Fruit fly (Drosophila melanogaster) whole organism, embryonic: ENCODE results near the gene CG10907.
A peak's percentile ranks its signal among the peaks of the same experiment; 100 is the strongest.

Experiments used
- Atf3 ChIP-seq: fragments of 200-800 bp; sonication (Bioruptor generic); optimal IDR thresholded peaks from 3 replicates; lab custom pipeline; 2016; ENCODE audit warnings: missing biosample characterization, missing genetic modification characterization
- CG10209 ChIP-seq: fragments of 200-800 bp; sonication (Bioruptor generic); optimal IDR thresholded peaks from 3 replicates; lab custom pipeline; 2017; ENCODE audit warnings: missing biosample characterization, mild to moderate bottlenecking, missing genetic modification characterization, missing genetic modification reagents
- CG10366 ChIP-seq: fragments of 200-800 bp; sonication (Bioruptor generic); IDR thresholded peaks from 2 replicates; pipeline ENCODE4 v1.3.6; 2022; ENCODE audit warnings: missing biosample characterization, missing genetic modification characterization
- CG12299 ChIP-seq: fragments of 200-800 bp; sonication (Bioruptor generic); optimal IDR thresholded peaks from 2 replicates; lab custom pipeline; 2018; ENCODE audit warnings: missing biosample characterization, mild to moderate bottlenecking, missing genetic modification characterization
- CG14441 ChIP-seq: fragments of 200-800 bp; sonication (Bioruptor generic); IDR thresholded peaks from 2 replicates; pipeline ENCODE4 v1.3.6; 2022; ENCODE audit warnings: missing biosample characterization, missing genetic modification characterization
- CG15011 ChIP-seq: fragments of 200-800 bp; sonication (Bioruptor generic); optimal IDR thresholded peaks from 3 replicates; lab custom pipeline; 2018; ENCODE audit warnings: missing biosample characterization, mild to moderate bottlenecking, missing genetic modification characterization
- CG1602 ChIP-seq: fragments of 200-800 bp; sonication (Bioruptor generic); optimal IDR thresholded peaks from 3 replicates; lab custom pipeline; 2016; ENCODE audit warnings: missing biosample characterization, missing genetic modification characterization
- CG16863 ChIP-seq: fragments of 200-800 bp; sonication (Bioruptor generic); optimal IDR thresholded peaks from 3 replicates; lab custom pipeline; 2016; ENCODE audit warnings: missing biosample characterization, missing genetic modification characterization
- CG17186 ChIP-seq: fragments of 200-800 bp; sonication (Bioruptor generic); optimal IDR thresholded peaks from 3 replicates; lab custom pipeline; 2017; ENCODE audit warnings: missing biosample characterization, missing genetic modification reagents, missing genetic modification characterization
- CG17385 ChIP-seq: fragments of 200-800 bp; sonication (Bioruptor generic); optimal IDR thresholded peaks from 3 replicates; lab custom pipeline; 2018; ENCODE audit warnings: missing biosample characterization, mild to moderate bottlenecking, missing genetic modification characterization
- CG17802 ChIP-seq: fragments of 200-800 bp; sonication (Bioruptor generic); optimal IDR thresholded peaks from 2 replicates; lab custom pipeline; 2018; ENCODE audit warnings: missing biosample characterization, mild to moderate bottlenecking, missing genetic modification characterization, moderate library complexity
- CG17912 ChIP-seq: fragments of 200-800 bp; sonication (Bioruptor generic); optimal IDR thresholded peaks from 2 replicates; lab custom pipeline; 2018; ENCODE audit warnings: missing biosample characterization, mild to moderate bottlenecking, missing genetic modification characterization
- CG1792 ChIP-seq: fragments of 200-800 bp; sonication (Bioruptor generic); optimal IDR thresholded peaks from 2 replicates; lab custom pipeline; 2016; ENCODE audit warnings: missing biosample characterization, missing genetic modification characterization
- CG18599 ChIP-seq: fragments of 200-800 bp; sonication (Bioruptor generic); optimal IDR thresholded peaks from 3 replicates; lab custom pipeline; 2017; ENCODE audit warnings: missing biosample characterization, missing genetic modification characterization, mild to moderate bottlenecking, moderate library complexity, missing genetic modification reagents
- CG2116 ChIP-seq: fragments of 200-800 bp; sonication (Bioruptor generic); optimal IDR thresholded peaks from 3 replicates; lab custom pipeline; 2018; ENCODE audit warnings: missing biosample characterization, mild to moderate bottlenecking, missing genetic modification characterization
- CG2202 ChIP-seq: fragments of 200-800 bp; sonication (Bioruptor generic); optimal IDR thresholded peaks from 2 replicates; lab custom pipeline; 2018; ENCODE audit warnings: missing biosample characterization, mild to moderate bottlenecking, missing genetic modification characterization
- CG2678 ChIP-seq: fragments of 200-800 bp; sonication (Bioruptor generic); optimal IDR thresholded peaks from 3 replicates; lab custom pipeline; 2019; ENCODE audit warnings: missing biosample characterization, mild to moderate bottlenecking, missing genetic modification characterization, moderate library complexity
- CG30020 ChIP-seq: fragments of 200-800 bp; optimal IDR thresholded peaks from 2 replicates; lab custom pipeline; 2019; ENCODE audit warnings: missing biosample characterization, mild to moderate bottlenecking, missing genetic modification characterization, moderate library complexity
- CG32532 ChIP-seq: fragments of 200-800 bp; sonication (Bioruptor generic); IDR thresholded peaks from 2 replicates; pipeline ENCODE4 v1.3.6; 2022; ENCODE audit warnings: missing biosample characterization, missing genetic modification characterization
- CG4404 ChIP-seq: fragments of 200-800 bp; sonication (Bioruptor generic); IDR thresholded peaks from 2 replicates; pipeline ENCODE4 v1.3.6; 2022; ENCODE audit warnings: missing biosample characterization, missing genetic modification characterization
- CG7839 ChIP-seq: fragments of 200-800 bp; sonication (Bioruptor generic); optimal IDR thresholded peaks from 3 replicates; lab custom pipeline; 2018; ENCODE audit warnings: missing biosample characterization, mild to moderate bottlenecking, missing genetic modification characterization, moderate library complexity
- CG8281 ChIP-seq: fragments of 200-800 bp; sonication (Bioruptor generic); optimal IDR thresholded peaks from 2 replicates; lab custom pipeline; 2018; ENCODE audit warnings: missing biosample characterization, mild to moderate bottlenecking, missing genetic modification characterization, moderate library complexity
- Hr78 ChIP-seq, 2 experiments: fragments of 200-800 bp in 1 of 2; fragments of >200 bp in 1 of 2; sonication (Bioruptor generic) in 1 of 2; optimal IDR thresholded peaks; 2 replicates each; lab custom pipeline; 2017 to 2019; ENCODE audit warnings: missing biosample characterization in 2 of 2, missing genetic modification characterization in 2 of 2, mild to moderate bottlenecking in 1 of 2, moderate library complexity in 1 of 2
- Nf-YA ChIP-seq: fragments of 200-800 bp; sonication (Bioruptor generic); IDR thresholded peaks from 2 replicates; pipeline ENCODE4 v1.3.6; 2022; ENCODE audit warnings: missing biosample characterization, missing genetic modification characterization
- NfI ChIP-seq: fragments of 200-800 bp; sonication (Bioruptor generic); optimal IDR thresholded peaks from 3 replicates; lab custom pipeline; 2018; ENCODE audit warnings: missing biosample characterization, mild to moderate bottlenecking, missing genetic modification characterization, moderate library complexity
- Spps ChIP-seq: fragments of 200-800 bp; sonication (Bioruptor generic); optimal IDR thresholded peaks from 2 replicates; lab custom pipeline; 2018; ENCODE audit warnings: missing biosample characterization, mild to moderate bottlenecking, missing genetic modification characterization
- Taf1 ChIP-seq: fragments of 200-800 bp; sonication (Bioruptor generic); IDR thresholded peaks from 2 replicates; pipeline ENCODE4 v1.3.6; 2022; ENCODE audit warnings: missing biosample characterization, missing genetic modification characterization
- Trl ChIP-seq, 3 experiments: fragments of >200 bp in 2 of 3; fragments of 200-800 bp in 1 of 3; sonication (Bioruptor generic) in 1 of 3; optimal IDR thresholded peaks; 2 replicates in 1 of 3; 3 replicates in 2 of 3; lab custom pipeline; 2016 to 2017; ENCODE audit warnings: missing biosample characterization in 1 of 3, missing genetic modification characterization in 1 of 3
- Xbp1 ChIP-seq: fragments of 200-800 bp; sonication (Bioruptor generic); optimal IDR thresholded peaks from 3 replicates; lab custom pipeline; 2016; ENCODE audit warnings: missing biosample characterization, mild to moderate bottlenecking, missing genetic modification characterization
- cad ChIP-seq: fragments of >200 bp; optimal IDR thresholded peaks from 2 replicates; lab custom pipeline; 2017; ENCODE audit warnings: missing biosample characterization, missing genetic modification characterization
- eve ChIP-seq, 2 experiments: fragments of >200 bp; optimal IDR thresholded peaks; 2 replicates each; lab custom pipeline; 2017; ENCODE audit warnings: missing biosample characterization in 2 of 2, missing genetic modification characterization in 2 of 2
- ftz-f1 ChIP-seq: fragments of 200-800 bp; sonication (Bioruptor generic); optimal IDR thresholded peaks from 2 replicates; lab custom pipeline; 2016; ENCODE audit warnings: missing biosample characterization, missing genetic modification characterization
- grn ChIP-seq: fragments of 200-800 bp; sonication (Bioruptor generic); optimal IDR thresholded peaks from 3 replicates; lab custom pipeline; 2017; ENCODE audit warnings: missing biosample characterization, missing genetic modification characterization
- kah ChIP-seq: fragments of 200-800 bp; sonication (Bioruptor generic); optimal IDR thresholded peaks from 2 replicates; lab custom pipeline; 2018; ENCODE audit warnings: missing biosample characterization, mild to moderate bottlenecking, missing genetic modification characterization
- lab ChIP-seq: fragments of 200-800 bp; sonication (Bioruptor generic); optimal IDR thresholded peaks from 3 replicates; lab custom pipeline; 2017; ENCODE audit warnings: missing biosample characterization, missing genetic modification characterization, mild to moderate bottlenecking, moderate library complexity, missing genetic modification reagents
- lbe ChIP-seq: fragments of 200-800 bp; sonication (Bioruptor generic); optimal IDR thresholded peaks from 2 replicates; lab custom pipeline; 2016; ENCODE audit warnings: missing biosample characterization, mild to moderate bottlenecking, missing genetic modification characterization
- lola ChIP-seq, 3 experiments: fragments of >200 bp in 2 of 3; fragments of 200-800 bp in 1 of 3; sonication (Bioruptor generic) in 1 of 3; optimal IDR thresholded peaks; 2 replicates each; lab custom pipeline; 2017 to 2019; ENCODE audit warnings: missing biosample characterization in 3 of 3, missing genetic modification characterization in 3 of 3, mild to moderate bottlenecking in 1 of 3, moderate library complexity in 1 of 3
- onecut ChIP-seq: fragments of 200-800 bp; sonication (Bioruptor generic); IDR thresholded peaks from 2 replicates; pipeline ENCODE4 v1.3.6; 2022; ENCODE audit warnings: missing biosample characterization, missing genetic modification characterization
- p53 ChIP-seq: fragments of 200-800 bp; sonication (Bioruptor generic); optimal IDR thresholded peaks from 2 replicates; lab custom pipeline; 2016; ENCODE audit warnings: missing biosample characterization, missing genetic modification characterization
- prd ChIP-seq, 3 experiments: fragments of >200 bp in 2 of 3; fragments of 200-800 bp in 1 of 3; sonication (Bioruptor generic) in 1 of 3; optimal IDR thresholded peaks in 2 of 3; IDR thresholded peaks in 1 of 3; 2 replicates in 2 of 3; 3 replicates in 1 of 3; pipeline versions ENCODE4 v1.3.6 to Lab custom; 2017 to 2022; ENCODE audit warnings: missing biosample characterization in 1 of 3, missing genetic modification characterization in 1 of 3
- run ChIP-seq: fragments of 200-800 bp; sonication (Bioruptor generic); optimal IDR thresholded peaks from 3 replicates; lab custom pipeline; 2018; ENCODE audit warnings: missing biosample characterization, mild to moderate bottlenecking, missing genetic modification characterization
- sisA ChIP-seq: fragments of 200-800 bp; sonication (Bioruptor generic); IDR thresholded peaks from 2 replicates; pipeline ENCODE4 v1.3.6; 2022; ENCODE audit warnings: missing biosample characterization, missing genetic modification characterization
- sna ChIP-seq: fragments of 200-800 bp; sonication (Bioruptor generic); IDR thresholded peaks from 2 replicates; pipeline ENCODE4 v1.3.6; 2022; ENCODE audit warnings: missing biosample characterization, missing genetic modification characterization; ENCODE audit not compliant: partially characterized antibody
- sob ChIP-seq: fragments of 200-800 bp; sonication (Bioruptor generic); IDR thresholded peaks from 2 replicates; pipeline ENCODE4 v1.3.6; 2022; ENCODE audit warnings: missing biosample characterization, missing genetic modification characterization
- tap ChIP-seq: fragments of 200-800 bp; optimal IDR thresholded peaks from 3 replicates; lab custom pipeline; 2019; ENCODE audit warnings: missing biosample characterization, mild to moderate bottlenecking, missing genetic modification characterization, moderate library complexity
- tin ChIP-seq: fragments of 200-800 bp; sonication (Bioruptor generic); optimal IDR thresholded peaks from 3 replicates; lab custom pipeline; 2016; ENCODE audit warnings: missing biosample characterization, missing genetic modification characterization
- toy ChIP-seq: fragments of 200-800 bp; sonication (Bioruptor generic); IDR thresholded peaks from 2 replicates; pipeline ENCODE4 v1.3.6; 2022; ENCODE audit warnings: missing biosample characterization, missing genetic modification characterization
- tup ChIP-seq: fragments of 200-800 bp; sonication (Bioruptor generic); optimal IDR thresholded peaks from 2 replicates; lab custom pipeline; 2016; ENCODE audit warnings: missing biosample characterization, mild to moderate bottlenecking, missing genetic modification characterization, moderate library complexity
- twi ChIP-seq: fragments of 200-800 bp; optimal IDR thresholded peaks from 2 replicates; lab custom pipeline; 2019; ENCODE audit warnings: missing biosample characterization, mild to moderate bottlenecking, missing genetic modification characterization, moderate library complexity
- tx ChIP-seq: fragments of 200-800 bp; sonication (Bioruptor generic); optimal IDR thresholded peaks from 2 replicates; lab custom pipeline; 2016; ENCODE audit warnings: missing biosample characterization, missing genetic modification characterization

CG10907 gene

DNA sequence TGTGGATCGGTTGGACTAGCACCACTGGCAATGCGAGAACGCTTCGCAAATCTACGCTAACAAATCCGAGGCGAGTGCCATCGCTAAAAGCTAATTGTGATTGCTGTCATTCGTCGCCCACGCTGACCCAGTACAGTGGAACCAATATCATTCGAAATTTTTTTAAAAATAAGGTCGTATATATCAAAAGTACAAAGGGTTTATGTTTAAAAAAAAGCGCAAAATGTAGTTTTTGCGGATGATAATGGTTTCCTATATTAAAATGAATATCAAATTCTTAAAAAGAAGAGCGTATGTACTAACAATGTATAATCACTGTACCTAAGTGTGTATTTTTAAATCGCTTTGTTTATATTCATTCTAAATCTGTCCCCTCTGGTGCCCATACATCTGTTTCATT is 8.0 kb upstream of the CG10907 start (continued):
- TF ChIP-seq kah (GFP tag; lab: Kevin White, UChicago) (no peak), Spps (no peak), tx (no peak), CG15011 (peak; percentile 4), CG18599 (GFP tag; lab: Kevin White, UChicago) (peak; percentile 58), lola (GFP tag; optimal IDR thresholded peaks at IDR 0.05; lab: Kevin White, UChicago) (no peak), CG32532 (GFP tag; lab: Robert Waterston, UW) (peak; percentile 78), CG17802 (tag; lab: Kevin White, UChicago) (no peak), prd (optimal IDR thresholded peaks at IDR 0.05; lab: Kevin White, UChicago) (no peak), prd (GFP tag; IDR thresholded peaks at IDR 0.05; lab: Robert Waterston, UW) (peak; percentile 54; the same call in 2 of the 3 replicates), NfI (GFP tag; lab: Kevin White, UChicago) (peak; percentile 31), toy (GFP tag; lab: Robert Waterston, UW) (no peak), cad (GFP tag; lab: Kevin White, UChicago) (no peak), CG30020 (tag; lab: Kevin White, UChicago) (no peak), eve (GFP tag; optimal IDR thresholded peaks at IDR 0.05; lab: Kevin White, UChicago) (no peak), sob (GFP tag; lab: Robert Waterston, UW) (peak; percentile 62; the same call in 1 of the 2 replicates), Hr78 (GFP tag; optimal IDR thresholded peaks at IDR 0.05; lab: Kevin White, UChicago) (no peak), CG2202 (tag; lab: Kevin White, UChicago) (no peak), CG10366 (GFP tag; lab: Robert Waterston, UW) (no peak; the same call in 1 of the 2 replicates), tap (tag; lab: Kevin White, UChicago) (no peak), sna (no peak), CG2116 (no peak), sisA (GFP tag; lab: Robert Waterston, UW) (peak; percentile 34; the same call in 1 of the 2 replicates), CG1792 (GFP tag; lab: Kevin White, UChicago) (no peak), CG14441 (GFP tag; lab: Robert Waterston, UW) (peak; percentile 65), CG7839 (tag; lab: Kevin White, UChicago) (no peak), CG10209 (GFP tag; lab: Kevin White, UChicago) (peak; percentile 29), ftz-f1 (GFP tag; lab: Kevin White, UChicago) (no peak), CG2678 (tag; lab: Kevin White, UChicago) (no peak), Xbp1 (peak; percentile 41), p53 (GFP tag; lab: Kevin White, UChicago) (no peak), grn (GFP tag; lab: Kevin White, UChicago) (no peak), Trl (optimal IDR thresholded peaks at IDR 0.05; lab: Kevin White, UChicago) (no peak), Trl (GFP tag; optimal IDR thresholded peaks at IDR 0.05; lab: Kevin White, UChicago) (no peak), tin (GFP tag; lab: Kevin White, UChicago) (no peak), CG16863 (GFP tag; lab: Kevin White, UChicago) (peak; percentile 19), onecut (GFP tag; lab: Robert Waterston, UW) (no peak), lbe (GFP tag; lab: Kevin White, UChicago) (no peak), Nf-YA (GFP tag; lab: Robert Waterston, UW) (no peak), lab (no peak), CG4404 (GFP tag; lab: Robert Waterston, UW) (no peak), CG8281 (tag; lab: Kevin White, UChicago) (no peak), CG17912 (GFP tag; lab: Kevin White, UChicago) (no peak), CG17186 (no peak), Taf1 (GFP tag; lab: Robert Waterston, UW) (0 out of 2 replicates have a peak, but pooled peaks have one; percentile 15), run (tag; lab: Kevin White, UChicago) (no peak), Atf3 (no peak), tup (GFP tag; lab: Kevin White, UChicago) (no peak), CG12299 (tag; lab: Kevin White, UChicago) (no peak), CG1602 (GFP tag; lab: Kevin White, UChicago) (no peak), CG17385 (GFP tag; lab: Kevin White, UChicago) (no peak), twi (tag; lab: Kevin White, UChicago) (no peak)
